Fruit fly (Drosophila melanogaster): ENCODE results near the gene Teh2.

DNA sequence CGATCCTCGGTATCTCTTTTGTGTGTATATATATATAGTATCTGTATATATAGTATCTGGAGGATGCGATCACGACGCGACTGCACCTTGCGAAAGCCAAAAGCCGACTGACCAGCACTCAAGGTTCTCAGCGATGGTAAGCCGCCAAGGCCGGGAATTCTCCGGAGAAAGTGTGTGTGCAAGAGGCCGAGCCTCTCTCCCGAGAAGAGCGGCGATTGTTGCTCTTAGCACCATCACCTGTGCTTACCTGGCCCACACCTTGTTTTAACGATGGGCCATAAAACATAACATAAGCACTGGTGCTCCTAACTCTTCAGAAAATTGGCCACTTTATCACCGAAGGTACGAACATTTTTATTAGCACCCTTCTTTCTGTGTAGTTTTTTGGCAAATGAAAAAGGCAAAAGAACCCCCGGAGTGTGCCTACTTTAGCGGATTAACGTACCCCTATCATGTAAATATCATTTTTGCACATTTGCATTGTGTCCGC, 20.4 kb downstream of the Teh2 start, which contains the start of gene mas:
- no peak for TF ChIP-seq CTCF (optimal IDR thresholded peaks at IDR 0.05)
- TF ChIP-seq CG8478 (optimal IDR thresholded peaks at IDR 0.05), result no peak
